Worm (Caenorhabditis elegans) whole organism, early embryonic: ENCODE data around the gene F46G10.2.

Experiments used
- B0310.2 ChIP-seq: sonication (generic microtip); optimal IDR thresholded peaks from 2 replicates; lab custom pipeline; 2016; ENCODE audit warnings: mild to moderate bottlenecking, missing genetic modification characterization, missing compliant biosample characterization
- hmg-4 ChIP-seq: fragments of 200-800 bp; sonication (Bioruptor generic); optimal IDR thresholded peaks from 2 replicates; lab custom pipeline; 2018; ENCODE audit warnings: mild to moderate bottlenecking, missing genetic modification characterization, missing compliant biosample characterization
- hnd-1 ChIP-seq: sonication (generic microtip); optimal IDR thresholded peaks from 2 replicates; lab custom pipeline; 2016; ENCODE audit warnings: missing genetic modification characterization, missing compliant biosample characterization
- pes-1 ChIP-seq: fragments of 200-800 bp; sonication (Bioruptor generic); IDR thresholded peaks from 2 replicates; pipeline ENCODE4 v1.3.6; 2022; ENCODE audit warnings: missing genetic modification reagents, missing genetic modification characterization, missing compliant biosample characterization
- scrt-1 ChIP-seq: fragments of 200-800 bp; sonication (Bioruptor generic); IDR thresholded peaks from 2 replicates; pipeline ENCODE4 v1.3.6; 2022; ENCODE audit warnings: missing genetic modification characterization, missing compliant biosample characterization

DNA sequence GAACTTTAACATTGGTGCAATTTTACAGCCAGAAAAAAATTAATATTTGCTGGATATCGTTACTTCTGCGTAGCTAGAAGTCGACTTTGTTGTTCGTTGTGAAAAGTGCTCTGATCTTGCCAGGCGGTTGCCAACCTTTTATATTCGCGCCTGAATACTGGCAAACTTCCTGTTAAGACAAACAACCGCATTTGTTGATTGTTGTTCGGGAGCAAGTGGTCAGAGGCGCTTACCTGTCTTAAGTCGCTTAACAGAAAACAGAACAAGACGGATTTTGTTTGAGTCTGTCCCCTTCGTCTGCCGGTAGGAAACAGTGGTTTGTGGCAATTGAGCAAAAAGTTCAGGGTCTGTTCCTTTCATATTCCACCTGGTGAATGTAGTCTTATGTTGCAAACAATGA lies 39.7 kb downstream of the F46G10.2 start, which contains the start of gene C49F8.15:
- TF ChIP-seq scrt-1 (no peak), hmg-4 (GFP tag; lab: Kevin White, UChicago) (no peak), B0310.2 (tag; lab: Kevin White, UChicago) (no peak), hnd-1 (no peak), pes-1 (GFP tag; lab: Robert Waterston, UW) (no peak)
